Worm (Caenorhabditis elegans) whole organism, young adult: Measurements from ENCODE around the gene mif-4.
"Not testable (repeated sequence)": the region's sequence is repeated elsewhere in the genome, so short reads cannot be mapped to it uniquely, and the experiment has no call there.

Source experiments
- B0261.1 ChIP-seq: sonication (generic microtip); optimal IDR thresholded peaks from 2 replicates; lab custom pipeline; 2016; ENCODE audit warnings: mild to moderate bottlenecking, missing genetic modification characterization, moderate library complexity, missing compliant biosample characterization
- F22D6.2 ChIP-seq: sonication (generic microtip); optimal IDR thresholded peaks from 2 replicates; lab custom pipeline; 2016; ENCODE audit warnings: mild to moderate bottlenecking, missing genetic modification characterization, missing compliant biosample characterization
- F49E8.2 ChIP-seq: sonication (generic microtip); optimal IDR thresholded peaks from 3 replicates; lab custom pipeline; 2017; ENCODE audit warnings: missing genetic modification characterization, mild to moderate bottlenecking, missing compliant biosample characterization, antibody characterized with exemption, moderate library complexity; ENCODE audit not compliant: insufficient read depth
- K12H6.12 ChIP-seq: fragments of 200-800 bp; sonication (Bioruptor generic); optimal IDR thresholded peaks from 2 replicates; lab custom pipeline; 2018; ENCODE audit warnings: mild to moderate bottlenecking, missing genetic modification characterization, missing compliant biosample characterization
- Y53F4B.3 ChIP-seq: fragments of 200-800 bp; sonication (Bioruptor generic); IDR thresholded peaks from 2 replicates; pipeline ENCODE4 v1.3.6; 2022; ENCODE audit warnings: missing genetic modification reagents, missing genetic modification characterization, missing compliant biosample characterization
- Y56A3A.18 ChIP-seq: fragments of 200-800 bp; sonication (Bioruptor generic); IDR thresholded peaks from 2 replicates; pipeline ENCODE4 v1.3.6; 2022; ENCODE audit warnings: missing genetic modification reagents, missing genetic modification characterization, missing compliant biosample characterization
- Y79H2A.3 ChIP-seq: fragments of 200-800 bp; sonication (Bioruptor generic); conservative IDR thresholded peaks from 2 replicates; pipeline ENCODE4 v1.3.6; 2022; ENCODE audit warnings: missing genetic modification reagents, missing genetic modification characterization, missing compliant biosample characterization
- Y95B8A.8 ChIP-seq: fragments of 200-800 bp; sonication (Bioruptor generic); IDR thresholded peaks from 2 replicates; pipeline ENCODE4 v1.3.6; 2022; ENCODE audit warnings: missing genetic modification reagents, missing genetic modification characterization, missing compliant biosample characterization
- aptf-2 ChIP-seq: fragments of 200-800 bp; sonication (Bioruptor generic); conservative IDR thresholded peaks from 2 replicates; pipeline ENCODE4 v1.3.6; 2022; ENCODE audit warnings: missing genetic modification reagents, missing genetic modification characterization, missing compliant biosample characterization
- aptf-3 ChIP-seq: fragments of 200-800 bp; sonication (Bioruptor generic); IDR thresholded peaks from 2 replicates; pipeline ENCODE4 v1.3.6; 2022; ENCODE audit warnings: missing genetic modification characterization, missing compliant biosample characterization
- atf-7 ChIP-seq: sonication (generic microtip); optimal IDR thresholded peaks from 2 replicates; lab custom pipeline; 2017; ENCODE audit warnings: mild to moderate bottlenecking, missing genetic modification characterization, missing compliant biosample characterization
- attf-3 ChIP-seq: fragments of 200-800 bp; sonication (Bioruptor generic); conservative IDR thresholded peaks from 2 replicates; pipeline ENCODE4 v1.3.6; 2022; ENCODE audit warnings: missing genetic modification reagents, missing genetic modification characterization, missing compliant biosample characterization
- attf-5 ChIP-seq: fragments of 200-800 bp; sonication (Bioruptor generic); optimal IDR thresholded peaks from 2 replicates; lab custom pipeline; 2018; ENCODE audit warnings: mild to moderate bottlenecking, missing genetic modification characterization, missing compliant biosample characterization
- ceh-40 ChIP-seq: fragments of 200-800 bp; sonication (Bioruptor generic); IDR thresholded peaks from 2 replicates; pipeline ENCODE4 v1.3.6; 2022; ENCODE audit warnings: missing genetic modification characterization, missing compliant biosample characterization
- chd-7 ChIP-seq: sonication (generic microtip); optimal IDR thresholded peaks from 2 replicates; lab custom pipeline; 2016; ENCODE audit warnings: mild to moderate bottlenecking, missing genetic modification characterization, moderate library complexity, missing compliant biosample characterization
- die-1 ChIP-seq: sonication (generic microtip); optimal IDR thresholded peaks from 2 replicates; lab custom pipeline; 2016; ENCODE audit warnings: missing genotype, mild to moderate bottlenecking, missing genetic modification characterization, missing compliant biosample characterization
- dpff-1 ChIP-seq: sonication (generic microtip); optimal IDR thresholded peaks from 2 replicates; lab custom pipeline; 2017; ENCODE audit warnings: mild to moderate bottlenecking, missing genetic modification characterization, missing compliant biosample characterization
- egrh-3 ChIP-seq: fragments of 200-800 bp; sonication (Bioruptor generic); IDR thresholded peaks from 2 replicates; pipeline ENCODE4 v1.3.6; 2022; ENCODE audit warnings: missing genetic modification reagents, missing genetic modification characterization, missing compliant biosample characterization
- fkh-3 ChIP-seq: sonication (generic microtip); optimal IDR thresholded peaks from 2 replicates; lab custom pipeline; 2016; ENCODE audit warnings: mild to moderate bottlenecking, missing genetic modification characterization, missing compliant biosample characterization
- gei-17 ChIP-seq: fragments of 200-800 bp; sonication (Bioruptor generic); optimal IDR thresholded peaks from 2 replicates; lab custom pipeline; 2018; ENCODE audit warnings: mild to moderate bottlenecking, missing genetic modification characterization, missing compliant biosample characterization
- him-1 ChIP-seq: sonication (generic microtip); optimal IDR thresholded peaks from 2 replicates; lab custom pipeline; 2016; ENCODE audit warnings: missing genotype, missing genetic modification reagents, missing genetic modification characterization, missing compliant biosample characterization
- hmg-1.2 ChIP-seq: fragments of 200-800 bp; sonication (Bioruptor generic); IDR thresholded peaks from 2 replicates; pipeline ENCODE4 v1.3.6; 2022; ENCODE audit warnings: missing genetic modification reagents, missing genetic modification characterization, missing compliant biosample characterization
- hrde-1 ChIP-seq: sonication (generic microtip); optimal IDR thresholded peaks from 2 replicates; lab custom pipeline; 2016; ENCODE audit warnings: missing genetic modification characterization, mild to moderate bottlenecking, missing compliant biosample characterization, moderate library complexity, missing genotype, missing genetic modification reagents, borderline replicate concordance
- hsf-1 ChIP-seq: fragments of 200-800 bp; sonication (Bioruptor generic); IDR thresholded peaks from 2 replicates; pipeline ENCODE4 v1.3.6; 2022; ENCODE audit warnings: missing genetic modification reagents, missing genetic modification characterization, missing compliant biosample characterization
- let-607 ChIP-seq, 2 experiments: fragments of 200-800 bp in 1 of 2; sonication (Bioruptor generic) in 1 of 2; sonication (generic microtip) in 1 of 2; optimal IDR thresholded peaks; 2 replicates each; lab custom pipeline; 2016 to 2018; ENCODE audit warnings: mild to moderate bottlenecking in 2 of 2, missing compliant biosample characterization in 2 of 2, missing genetic modification characterization in 2 of 2, moderate library complexity in 2 of 2, missing genotype in 1 of 2
- madf-6 ChIP-seq: fragments of 200-800 bp; sonication (Bioruptor generic); IDR thresholded peaks from 2 replicates; pipeline ENCODE4 v1.3.6; 2022; ENCODE audit warnings: missing genetic modification reagents, missing genetic modification characterization, missing compliant biosample characterization
- madf-8 ChIP-seq: fragments of 200-800 bp; sonication (Bioruptor generic); conservative IDR thresholded peaks from 2 replicates; pipeline ENCODE4 v1.3.6; 2022; ENCODE audit warnings: missing genetic modification reagents, missing genetic modification characterization, missing compliant biosample characterization
- mcd-1 ChIP-seq: fragments of 200-800 bp; sonication (Bioruptor generic); IDR thresholded peaks from 2 replicates; pipeline ENCODE4 v1.3.6; 2022; ENCODE audit warnings: missing genetic modification reagents, missing genetic modification characterization, missing compliant biosample characterization
- nfya-1 ChIP-seq: sonication (generic microtip); optimal IDR thresholded peaks from 2 replicates; lab custom pipeline; 2017; ENCODE audit warnings: antibody characterized with exemption, missing compliant biosample characterization, missing genetic modification characterization, borderline replicate concordance; ENCODE audit not compliant: insufficient read depth
- nfya-2 ChIP-seq: fragments of 200-800 bp; sonication (Bioruptor generic); IDR thresholded peaks from 2 replicates; pipeline ENCODE4 v1.3.6; 2022; ENCODE audit warnings: missing genetic modification reagents, missing genetic modification characterization, missing compliant biosample characterization
- nhr-179 ChIP-seq: sonication (generic microtip); optimal IDR thresholded peaks from 2 replicates; lab custom pipeline; 2016; ENCODE audit warnings: mild to moderate bottlenecking, missing genetic modification characterization, missing compliant biosample characterization
- nhr-80 ChIP-seq: sonication (generic microtip); optimal IDR thresholded peaks from 2 replicates; lab custom pipeline; 2016; ENCODE audit warnings: missing genetic modification characterization, missing compliant biosample characterization
- pbrm-1 ChIP-seq: fragments of 200-800 bp; sonication (Bioruptor generic); IDR thresholded peaks from 2 replicates; pipeline ENCODE4 v1.3.6; 2022; ENCODE audit warnings: missing genetic modification reagents, missing genetic modification characterization, missing compliant biosample characterization
- repo-1 ChIP-seq: sonication (generic microtip); optimal IDR thresholded peaks from 2 replicates; lab custom pipeline; 2017; ENCODE audit warnings: mild to moderate bottlenecking, missing genetic modification characterization, missing compliant biosample characterization
- sea-2 ChIP-seq: fragments of 200-800 bp; sonication (Bioruptor generic); IDR thresholded peaks from 2 replicates; pipeline ENCODE4 v1.3.6; 2022; ENCODE audit warnings: missing genetic modification characterization, missing compliant biosample characterization
- snpc-1.1 ChIP-seq: sonication (generic microtip); optimal IDR thresholded peaks from 2 replicates; lab custom pipeline; 2017; ENCODE audit warnings: missing genetic modification characterization, mild to moderate bottlenecking, missing compliant biosample characterization, antibody characterized with exemption, moderate library complexity, missing genotype, missing genetic modification reagents; ENCODE audit not compliant: insufficient read depth
- snpc-3.4 ChIP-seq: sonication (generic microtip); optimal IDR thresholded peaks from 2 replicates; lab custom pipeline; 2017; ENCODE audit warnings: missing genetic modification characterization, mild to moderate bottlenecking, missing compliant biosample characterization, antibody characterized with exemption, moderate library complexity, missing genotype, missing genetic modification reagents
- snpc-4 ChIP-seq, 5 experiments: fragments of 150-350 bp in 1 of 5; sonication (generic microtip) in 4 of 5; optimal IDR thresholded peaks; 2 replicates each; lab custom pipeline; 2014 to 2018; ENCODE audit warnings: missing genetic modification characterization in 5 of 5, missing biosample characterization in 3 of 5, antibody characterized with exemption in 2 of 5, mild to moderate bottlenecking in 2 of 5, missing compliant biosample characterization in 2 of 5, missing genotype in 2 of 5, moderate library complexity in 2 of 5, missing genetic modification reagents in 1 of 5
- tbx-9 ChIP-seq: sonication (generic microtip); optimal IDR thresholded peaks from 2 replicates; lab custom pipeline; 2016; ENCODE audit warnings: borderline replicate concordance, missing genetic modification characterization, inconsistent platforms, missing compliant biosample characterization
- ztf-26 ChIP-seq: sonication (generic microtip); optimal IDR thresholded peaks from 2 replicates; lab custom pipeline; 2017; ENCODE audit warnings: missing genetic modification characterization, missing compliant biosample characterization
- ztf-6 ChIP-seq: fragments of 200-800 bp; sonication (Bioruptor generic); IDR thresholded peaks from 2 replicates; pipeline ENCODE4 v1.3.6; 2022; ENCODE audit warnings: missing genetic modification reagents, missing genetic modification characterization, missing compliant biosample characterization

Gene mif-4

ce11 chrIV:6320267-6320977 is 15.4 kb downstream of the mif-4 start:
- peak; percentile 8 for TF ChIP-seq snpc-4 (GFP tag; optimal IDR thresholded peaks at IDR 0.05; lab: Kevin White, UChicago)
- TF ChIP-seq snpc-4 (tag; optimal IDR thresholded peaks at IDR 0.05; lab: Kevin White, UChicago) = peak in 3 of 4 experiments; percentile 47 to 93 (median 85)
- 0 out of 2 replicates have a peak, but pooled peaks have one; percentile 8 for TF ChIP-seq ztf-6
- 0 out of 2 replicates have a peak, but pooled peaks have one; percentile 2 for TF ChIP-seq madf-8 (GFP tag; lab: Robert Waterston, UW)
- peak; percentile 41 for TF ChIP-seq snpc-1.1 (tag; lab: Kevin White, UChicago)
- peak; percentile 51; the same call in 1 of the 2 replicates for TF ChIP-seq madf-6 (GFP tag; lab: Robert Waterston, UW)
- peak; percentile 50 for TF ChIP-seq hmg-1.2

ce11 chrIV:6317357-6317756 is 18.4 kb downstream of the mif-4 start, which contains the start of gene Y73B6BL.12:
Y73B6BL.12 (minus strand) TSS chrIV:6317457.
- not testable (repeated sequence) for TF ChIP-seq Y79H2A.3; hrde-1 (tag; lab: Kevin White, UChicago); Y53F4B.3 (GFP tag; lab: Robert Waterston, UW)

DNA sequence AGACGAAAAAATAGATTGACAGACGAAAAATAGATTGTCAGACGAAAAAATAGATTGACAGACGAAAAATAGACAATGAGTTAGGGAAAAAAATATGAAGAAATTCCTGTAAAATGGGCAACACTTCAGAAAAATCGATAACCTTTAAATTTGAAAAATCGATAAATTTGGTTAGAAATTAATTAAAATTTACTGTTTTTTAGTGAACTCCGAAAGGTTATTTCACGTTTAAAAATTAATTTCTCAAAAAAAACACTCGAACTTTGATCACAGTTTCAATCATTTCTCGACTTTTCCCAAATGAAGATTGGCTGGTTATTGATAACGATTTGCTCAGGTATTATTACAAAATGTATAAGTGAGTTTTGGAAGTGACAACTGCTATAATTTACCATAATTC is 28.4 kb downstream of the mif-4 start, which contains the start of gene csp-2:
Gene csp-2 (plus strand): TSS at position 301 of the 400 bp plus-strand sequence.
- TF ChIP-seq egrh-3 (GFP tag; lab: Robert Waterston, UW) = no peak
- no peak for TF ChIP-seq snpc-3.4 (tag; lab: Kevin White, UChicago)
- TF ChIP-seq madf-6 (GFP tag; lab: Robert Waterston, UW) = no peak
- no peak for TF ChIP-seq chd-7 (tag; lab: Kevin White, UChicago)
- no peak for TF ChIP-seq Y56A3A.18 (GFP tag; lab: Robert Waterston, UW)
- no peak for TF ChIP-seq die-1 (tag; lab: Kevin White, UChicago)
- TF ChIP-seq ztf-26 (tag; lab: Kevin White, UChicago) = no peak
- TF ChIP-seq B0261.1 (tag; lab: Kevin White, UChicago) = no peak
- TF ChIP-seq him-1 (tag; lab: Kevin White, UChicago) = no peak
- no peak for TF ChIP-seq nfya-2
- TF ChIP-seq nhr-179 (tag; lab: Kevin White, UChicago) = no peak
- no peak for TF ChIP-seq K12H6.12
- no peak for TF ChIP-seq snpc-4 (GFP tag; optimal IDR thresholded peaks at IDR 0.05; lab: Kevin White, UChicago)
- no peak for TF ChIP-seq snpc-4 (tag; optimal IDR thresholded peaks at IDR 0.05; lab: Kevin White, UChicago)
- TF ChIP-seq F22D6.2 (tag; lab: Kevin White, UChicago) = no peak
- TF ChIP-seq sea-2 (GFP tag; lab: Robert Waterston, UW) = no peak
- no peak for TF ChIP-seq pbrm-1
- TF ChIP-seq gei-17 = no peak
- no peak for TF ChIP-seq nhr-80 (tag; lab: Kevin White, UChicago)
- TF ChIP-seq hsf-1 (GFP tag; lab: Robert Waterston, UW) = no peak
- TF ChIP-seq F49E8.2 (tag; lab: Kevin White, UChicago) = no peak

DNA sequence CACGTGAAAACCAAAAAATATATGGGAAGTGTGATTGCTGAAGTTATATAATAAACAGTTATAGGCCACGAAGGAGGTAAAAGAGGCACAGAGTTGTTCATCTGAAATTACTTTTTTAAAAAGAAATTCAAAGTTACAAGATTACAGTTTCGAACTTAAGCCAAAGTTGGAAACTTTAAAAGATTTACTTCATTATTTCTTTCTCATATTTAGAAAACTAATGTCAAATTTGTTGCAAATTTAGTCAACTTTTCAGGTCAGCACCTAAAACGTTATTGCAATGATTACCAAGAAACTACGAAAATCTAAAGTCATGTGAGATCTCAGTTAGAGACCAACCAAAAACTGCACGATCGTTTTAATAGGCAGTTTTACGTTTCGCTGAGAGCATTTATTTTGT is 32.2 kb downstream of the mif-4 start, which contains the start of gene srv-25:
Gene srv-25 (minus strand): TSS at position 101 of the 400 bp plus-strand sequence.
- TF ChIP-seq dpff-1 (no peak), B0261.1 (tag; lab: Kevin White, UChicago) (no peak), attf-3 (GFP tag; lab: Robert Waterston, UW) (no peak), fkh-3 (no peak), ztf-26 (tag; lab: Kevin White, UChicago) (no peak), let-607 (tag; optimal IDR thresholded peaks at IDR 0.05; lab: Kevin White, UChicago) (no peak), aptf-2 (GFP tag; lab: Robert Waterston, UW) (no peak), attf-5 (GFP tag; lab: Kevin White, UChicago) (no peak), mcd-1 (GFP tag; lab: Robert Waterston, UW) (no peak), Y95B8A.8 (GFP tag; lab: Robert Waterston, UW) (no peak), ceh-40 (GFP tag; lab: Robert Waterston, UW) (no peak), nfya-1 (no peak), atf-7 (tag; lab: Kevin White, UChicago) (no peak), tbx-9 (tag; lab: Kevin White, UChicago) (no peak), aptf-3 (GFP tag; lab: Robert Waterston, UW) (no peak), repo-1 (tag; lab: Kevin White, UChicago) (no peak)
